Fruit fly (Drosophila melanogaster) whole organism, embryonic: ENCODE data around the gene PK1-R.

Experiments
- Bgb ChIP-seq: fragments of 200-800 bp; sonication (Bioruptor generic); IDR thresholded peaks from 2 replicates; pipeline ENCODE4 v1.3.6; 2022; ENCODE audit warnings: missing biosample characterization, missing genetic modification characterization; ENCODE audit not compliant: partially characterized antibody
- Blimp-1 ChIP-seq: fragments of 200-800 bp; sonication (Bioruptor generic); optimal IDR thresholded peaks from 3 replicates; lab custom pipeline; 2018; ENCODE audit warnings: missing biosample characterization, missing genetic modification characterization, mild to moderate bottlenecking, moderate library complexity, missing genetic modification reagents
- BtbVII ChIP-seq: fragments of 200-800 bp; sonication (Bioruptor generic); optimal IDR thresholded peaks from 3 replicates; lab custom pipeline; 2017; ENCODE audit warnings: missing biosample characterization, mild to moderate bottlenecking, missing genetic modification characterization
- CG10274 ChIP-seq: fragments of 200-800 bp; sonication (Bioruptor generic); optimal IDR thresholded peaks from 3 replicates; lab custom pipeline; 2017; ENCODE audit warnings: missing biosample characterization, mild to moderate bottlenecking, missing genetic modification characterization
- CG10462 ChIP-seq: fragments of 200-800 bp; sonication (Bioruptor generic); optimal IDR thresholded peaks from 2 replicates; lab custom pipeline; 2016; ENCODE audit warnings: missing biosample characterization, missing genetic modification characterization
- CG11398 ChIP-seq: fragments of 200-800 bp; sonication (Bioruptor generic); optimal IDR thresholded peaks from 2 replicates; lab custom pipeline; 2016; ENCODE audit warnings: missing biosample characterization, missing genetic modification characterization
- CG11696 ChIP-seq: fragments of 200-800 bp; sonication (Bioruptor generic); IDR thresholded peaks from 2 replicates; pipeline ENCODE4 v1.3.6; 2022; ENCODE audit warnings: missing biosample characterization, missing genetic modification characterization
- CG11723 ChIP-seq: fragments of 200-800 bp; sonication (Bioruptor generic); optimal IDR thresholded peaks from 2 replicates; lab custom pipeline; 2017; ENCODE audit warnings: missing biosample characterization, mild to moderate bottlenecking, missing genetic modification characterization
- CG13296 ChIP-seq: fragments of 200-800 bp; sonication (Bioruptor generic); optimal IDR thresholded peaks from 3 replicates; lab custom pipeline; 2018; ENCODE audit warnings: missing biosample characterization, mild to moderate bottlenecking, missing genetic modification characterization
- CG13894 ChIP-seq: fragments of 200-800 bp; sonication (Bioruptor generic); optimal IDR thresholded peaks from 3 replicates; lab custom pipeline; 2018; ENCODE audit warnings: missing biosample characterization, mild to moderate bottlenecking, missing genetic modification characterization, moderate library complexity
- CG15011 ChIP-seq: fragments of 200-800 bp; sonication (Bioruptor generic); optimal IDR thresholded peaks from 3 replicates; lab custom pipeline; 2018; ENCODE audit warnings: missing biosample characterization, mild to moderate bottlenecking, missing genetic modification characterization
- CG1529 ChIP-seq: fragments of 200-800 bp; sonication (Bioruptor generic); optimal IDR thresholded peaks from 3 replicates; lab custom pipeline; 2018; ENCODE audit warnings: missing biosample characterization, missing genetic modification characterization
- CG15479 ChIP-seq: fragments of 200-800 bp; sonication (Bioruptor generic); optimal IDR thresholded peaks from 3 replicates; lab custom pipeline; 2019; ENCODE audit warnings: missing biosample characterization, mild to moderate bottlenecking, missing genetic modification characterization, moderate library complexity
- CG1602 ChIP-seq: fragments of 200-800 bp; sonication (Bioruptor generic); optimal IDR thresholded peaks from 3 replicates; lab custom pipeline; 2016; ENCODE audit warnings: missing biosample characterization, missing genetic modification characterization
- CG18599 ChIP-seq: fragments of 200-800 bp; sonication (Bioruptor generic); optimal IDR thresholded peaks from 3 replicates; lab custom pipeline; 2017; ENCODE audit warnings: missing biosample characterization, missing genetic modification characterization, mild to moderate bottlenecking, moderate library complexity, missing genetic modification reagents
- CG2116 ChIP-seq: fragments of 200-800 bp; sonication (Bioruptor generic); optimal IDR thresholded peaks from 3 replicates; lab custom pipeline; 2018; ENCODE audit warnings: missing biosample characterization, mild to moderate bottlenecking, missing genetic modification characterization
- CG2202 ChIP-seq: fragments of 200-800 bp; sonication (Bioruptor generic); optimal IDR thresholded peaks from 2 replicates; lab custom pipeline; 2018; ENCODE audit warnings: missing biosample characterization, mild to moderate bottlenecking, missing genetic modification characterization
- CG3163 ChIP-seq: fragments of 200-800 bp; sonication (Bioruptor generic); optimal IDR thresholded peaks from 3 replicates; lab custom pipeline; 2016; ENCODE audit warnings: missing biosample characterization, missing genetic modification characterization
- CG33557 ChIP-seq: fragments of 200-800 bp; sonication (Bioruptor generic); optimal IDR thresholded peaks from 2 replicates; lab custom pipeline; 2019; ENCODE audit warnings: missing biosample characterization, mild to moderate bottlenecking, missing genetic modification characterization, moderate library complexity
- CG43689 ChIP-seq: fragments of 200-800 bp; sonication (Bioruptor generic); IDR thresholded peaks from 2 replicates; pipeline ENCODE4 v1.3.6; 2022; ENCODE audit warnings: missing biosample characterization, missing genetic modification characterization
- CG4820 ChIP-seq: fragments of 200-800 bp; sonication (Bioruptor generic); optimal IDR thresholded peaks from 3 replicates; lab custom pipeline; 2016; ENCODE audit warnings: missing biosample characterization, missing genetic modification characterization
- CG7745 ChIP-seq: fragments of 200-800 bp; sonication (Bioruptor generic); optimal IDR thresholded peaks from 2 replicates; lab custom pipeline; 2018; ENCODE audit warnings: missing biosample characterization, mild to moderate bottlenecking, missing genetic modification characterization, moderate library complexity
- CG7928 ChIP-seq: fragments of 200-800 bp; sonication (Bioruptor generic); optimal IDR thresholded peaks from 2 replicates; lab custom pipeline; 2017; ENCODE audit warnings: missing biosample characterization, mild to moderate bottlenecking, missing genetic modification characterization
- CG8290 ChIP-seq, 3 experiments: fragments of 200-800 bp; sonication (Bioruptor generic); optimal IDR thresholded peaks; 2 replicates each; lab custom pipeline; 2016 to 2019; ENCODE audit warnings: missing biosample characterization in 3 of 3, missing genetic modification characterization in 3 of 3, mild to moderate bottlenecking in 2 of 3, moderate library complexity in 1 of 3
- CG8478 ChIP-seq: fragments of >200 bp; optimal IDR thresholded peaks from 2 replicates; lab custom pipeline; 2018
- Camta ChIP-seq: fragments of 200-800 bp; sonication (Bioruptor generic); optimal IDR thresholded peaks from 2 replicates; lab custom pipeline; 2016; ENCODE audit warnings: missing biosample characterization, missing genetic modification characterization
- Doc3 ChIP-seq: fragments of 200-800 bp; sonication (Bioruptor generic); IDR thresholded peaks from 3 replicates; pipeline ENCODE4 v1.3.6; 2022; ENCODE audit warnings: missing biosample characterization, missing genetic modification characterization; ENCODE audit not compliant: partially characterized antibody
- Gsc ChIP-seq: fragments of 200-800 bp; sonication (Bioruptor generic); IDR thresholded peaks from 2 replicates; pipeline ENCODE4 v1.3.6; 2022; ENCODE audit warnings: missing biosample characterization, missing genetic modification characterization
- Hey ChIP-seq: fragments of 200-800 bp; sonication (Bioruptor generic); optimal IDR thresholded peaks from 3 replicates; lab custom pipeline; 2018; ENCODE audit warnings: missing biosample characterization, mild to moderate bottlenecking, missing genetic modification characterization
- HmgZ ChIP-seq: fragments of 200-800 bp; sonication (Bioruptor generic); optimal IDR thresholded peaks from 2 replicates; lab custom pipeline; 2018; ENCODE audit warnings: missing biosample characterization, mild to moderate bottlenecking, missing genetic modification characterization
- Hr78 ChIP-seq, 2 experiments: fragments of 200-800 bp in 1 of 2; fragments of >200 bp in 1 of 2; sonication (Bioruptor generic) in 1 of 2; optimal IDR thresholded peaks; 2 replicates each; lab custom pipeline; 2017 to 2019; ENCODE audit warnings: missing biosample characterization in 2 of 2, missing genetic modification characterization in 2 of 2, mild to moderate bottlenecking in 1 of 2, moderate library complexity in 1 of 2
- Lhr ChIP-seq: fragments of 200-800 bp; sonication (Bioruptor generic); optimal IDR thresholded peaks from 3 replicates; lab custom pipeline; 2017; ENCODE audit warnings: mild to moderate bottlenecking, missing biosample characterization, missing genetic modification reagents, missing genetic modification characterization
- Myb ChIP-seq: fragments of 200-800 bp; sonication (Bioruptor generic); optimal IDR thresholded peaks from 2 replicates; lab custom pipeline; 2016; ENCODE audit warnings: missing biosample characterization, missing genetic modification characterization
- NK7.1 ChIP-seq: fragments of 200-800 bp; sonication (Bioruptor generic); optimal IDR thresholded peaks from 3 replicates; lab custom pipeline; 2016; ENCODE audit warnings: missing biosample characterization, missing genetic modification characterization
- Rfx ChIP-seq: fragments of 200-800 bp; sonication (Bioruptor generic); IDR thresholded peaks from 2 replicates; pipeline ENCODE4 v1.3.6; 2022; ENCODE audit warnings: missing biosample characterization, missing genetic modification characterization
- chinmo ChIP-seq: fragments of 200-800 bp; sonication (Bioruptor generic); IDR thresholded peaks from 4 replicates; pipeline ENCODE4 v1.3.6; 2022; ENCODE audit warnings: missing biosample characterization, missing genetic modification characterization; ENCODE audit not compliant: partially characterized antibody
- crol ChIP-seq: fragments of 200-800 bp; sonication (Bioruptor generic); IDR thresholded peaks from 2 replicates; pipeline ENCODE4 v1.3.6; 2022; ENCODE audit warnings: missing biosample characterization, missing genetic modification characterization
- crp ChIP-seq, 2 experiments: fragments of 200-800 bp; sonication (Bioruptor generic); optimal IDR thresholded peaks; 2 replicates in 1 of 2; 3 replicates in 1 of 2; lab custom pipeline; 2017; ENCODE audit warnings: missing biosample characterization in 2 of 2, missing genetic modification characterization in 2 of 2, mild to moderate bottlenecking in 1 of 2, moderate library complexity in 1 of 2
- ftz-f1 ChIP-seq: fragments of 200-800 bp; sonication (Bioruptor generic); optimal IDR thresholded peaks from 2 replicates; lab custom pipeline; 2016; ENCODE audit warnings: missing biosample characterization, missing genetic modification characterization
- gsb-n ChIP-seq: fragments of 200-800 bp; sonication (Bioruptor generic); optimal IDR thresholded peaks from 3 replicates; lab custom pipeline; 2018; ENCODE audit warnings: missing biosample characterization, mild to moderate bottlenecking, missing genetic modification characterization
- hth ChIP-seq: fragments of >200 bp; optimal IDR thresholded peaks from 2 replicates; lab custom pipeline; 2017; ENCODE audit warnings: inconsistent platforms
- ind ChIP-seq: fragments of 200-800 bp; sonication (Bioruptor generic); optimal IDR thresholded peaks from 3 replicates; lab custom pipeline; 2016; ENCODE audit warnings: missing biosample characterization, missing genetic modification characterization
- mirr ChIP-seq: fragments of 200-800 bp; sonication (Bioruptor generic); optimal IDR thresholded peaks from 3 replicates; lab custom pipeline; 2018; ENCODE audit warnings: missing biosample characterization, mild to moderate bottlenecking, missing genetic modification characterization
- phol ChIP-seq: fragments of 200-800 bp; sonication (Bioruptor generic); optimal IDR thresholded peaks from 3 replicates; lab custom pipeline; 2018; ENCODE audit warnings: missing biosample characterization, mild to moderate bottlenecking, missing genetic modification characterization, moderate library complexity
- sima ChIP-seq: fragments of 200-800 bp; sonication (Bioruptor generic); optimal IDR thresholded peaks from 2 replicates; lab custom pipeline; 2016; ENCODE audit warnings: missing biosample characterization, missing genetic modification characterization
- sna ChIP-seq: fragments of 200-800 bp; sonication (Bioruptor generic); IDR thresholded peaks from 2 replicates; pipeline ENCODE4 v1.3.6; 2022; ENCODE audit warnings: missing biosample characterization, missing genetic modification characterization; ENCODE audit not compliant: partially characterized antibody
- tna ChIP-seq: fragments of 200-800 bp; sonication (Bioruptor generic); IDR thresholded peaks from 2 replicates; pipeline ENCODE4 v1.3.6; 2022; ENCODE audit warnings: missing biosample characterization, missing genetic modification characterization; ENCODE audit not compliant: partially characterized antibody
- toy ChIP-seq: fragments of 200-800 bp; sonication (Bioruptor generic); IDR thresholded peaks from 2 replicates; pipeline ENCODE4 v1.3.6; 2022; ENCODE audit warnings: missing biosample characterization, missing genetic modification characterization
- vvl ChIP-seq: fragments of 200-800 bp; sonication (Bioruptor generic); IDR thresholded peaks from 2 replicates; pipeline ENCODE4 v1.3.6; 2022; ENCODE audit warnings: missing biosample characterization, missing genetic modification characterization
- wdn ChIP-seq: fragments of 200-800 bp; sonication (Bioruptor generic); IDR thresholded peaks from 2 replicates; pipeline ENCODE4 v1.3.6; 2022; ENCODE audit warnings: missing biosample characterization, missing genetic modification characterization
- zen ChIP-seq: fragments of 200-800 bp; sonication (Bioruptor generic); optimal IDR thresholded peaks from 3 replicates; lab custom pipeline; 2018; ENCODE audit warnings: missing biosample characterization, mild to moderate bottlenecking, missing genetic modification characterization, moderate library complexity

The PK1-R gene

DNA sequence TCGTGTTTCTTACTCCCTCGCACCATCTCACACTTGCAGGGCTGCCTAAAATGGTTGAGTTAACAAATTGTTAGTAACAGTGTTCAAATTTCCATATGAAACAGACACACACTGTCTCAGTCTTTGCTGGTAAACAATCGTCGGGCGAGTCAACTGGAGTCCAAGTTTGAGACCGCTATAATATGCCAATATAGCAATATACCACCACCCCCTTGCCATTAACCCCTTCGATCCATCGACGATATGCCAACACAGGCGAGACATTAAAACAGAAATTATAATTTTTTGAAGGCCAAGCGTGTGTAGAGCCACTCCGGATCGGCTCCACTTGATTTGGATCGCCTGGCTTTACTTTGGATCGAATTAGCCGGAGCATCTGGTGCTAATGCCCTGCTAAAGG lies 48.8 kb downstream of the PK1-R start (continued):
- TF ChIP-seq Gsc (GFP tag; lab: Robert Waterston, UW): no peak
- TF ChIP-seq BtbVII: no peak
- no peak for TF ChIP-seq zen (tag; lab: Kevin White, UChicago)
- TF ChIP-seq CG3163 (GFP tag; lab: Kevin White, UChicago): no peak
- no peak for TF ChIP-seq CG1602
- peak; percentile 14; the same call in 1 of the 2 replicates for TF ChIP-seq Rfx (GFP tag; lab: Robert Waterston, UW)
- TF ChIP-seq CG4820 (GFP tag; lab: Kevin White, UChicago): no peak
- TF ChIP-seq gsb-n (tag; lab: Kevin White, UChicago): no peak
- no peak for TF ChIP-seq CG8478 (lab: Kevin White, UChicago)
- TF ChIP-seq NK7.1 (GFP tag; lab: Kevin White, UChicago): no peak
- TF ChIP-seq hth (lab: Kevin White, UChicago): no peak
- no peak for TF ChIP-seq CG7928 (GFP tag; lab: Kevin White, UChicago)
- peak; percentile 67 for TF ChIP-seq ftz-f1 (GFP tag; lab: Kevin White, UChicago)
- no peak for TF ChIP-seq CG33557 (GFP tag; lab: Kevin White, UChicago)
- no peak for TF ChIP-seq wdn
- no peak for TF ChIP-seq ind (GFP tag; lab: Kevin White, UChicago)
- TF ChIP-seq CG10462 (GFP tag; lab: Kevin White, UChicago): no peak
- TF ChIP-seq mirr: peak; percentile 18
- TF ChIP-seq HmgZ (tag; lab: Kevin White, UChicago): no peak
- TF ChIP-seq CG1529 (GFP tag; lab: Kevin White, UChicago): no peak
- TF ChIP-seq Bgb (GFP tag; lab: Robert Waterston, UW): no peak
- TF ChIP-seq CG2116: no peak
- TF ChIP-seq chinmo (GFP tag; lab: Robert Waterston, UW): peak; percentile 80
- TF ChIP-seq CG15011 (GFP tag; lab: Kevin White, UChicago): peak; percentile 19
- peak; percentile 96 for TF ChIP-seq CG13894 (tag; lab: Kevin White, UChicago)
- TF ChIP-seq Doc3 (GFP tag; lab: Robert Waterston, UW): no peak
- no peak for TF ChIP-seq CG15479 (GFP tag; lab: Kevin White, UChicago)
- no peak for TF ChIP-seq CG18599 (GFP tag; lab: Kevin White, UChicago)
- TF ChIP-seq CG8290 (GFP tag; optimal IDR thresholded peaks at IDR 0.05; lab: Kevin White, UChicago): no peak
- peak in 1 of 2 experiments; percentile 45 for TF ChIP-seq CG8290 (tag; optimal IDR thresholded peaks at IDR 0.05; lab: Kevin White, UChicago)
- TF ChIP-seq CG13296 (GFP tag; lab: Kevin White, UChicago): no peak
- TF ChIP-seq CG11398 (GFP tag; lab: Kevin White, UChicago): no peak
- TF ChIP-seq CG11723 (GFP tag; lab: Kevin White, UChicago): no peak
- TF ChIP-seq Blimp-1 (GFP tag; lab: Kevin White, UChicago): no peak
- TF ChIP-seq Hr78 (GFP tag; optimal IDR thresholded peaks at IDR 0.05; lab: Kevin White, UChicago): no peak
- TF ChIP-seq phol (tag; lab: Kevin White, UChicago): no peak
- no peak for TF ChIP-seq Lhr (GFP tag; lab: Kevin White, UChicago)
- TF ChIP-seq crol (GFP tag; lab: Robert Waterston, UW): peak; percentile 49
- TF ChIP-seq sna (GFP tag; lab: Robert Waterston, UW): no peak
- TF ChIP-seq crp (GFP tag; optimal IDR thresholded peaks at IDR 0.05; lab: Kevin White, UChicago): no peak
- TF ChIP-seq sima (GFP tag; lab: Kevin White, UChicago): no peak
- TF ChIP-seq CG11696 (GFP tag; lab: Robert Waterston, UW): no peak
- TF ChIP-seq vvl (GFP tag; lab: Robert Waterston, UW): peak; percentile 77
- no peak for TF ChIP-seq CG2202 (tag; lab: Kevin White, UChicago)
- TF ChIP-seq CG43689: no peak
- no peak for TF ChIP-seq CG10274 (GFP tag; lab: Kevin White, UChicago)
- no peak for TF ChIP-seq Hey
- no peak for TF ChIP-seq CG7745 (tag; lab: Kevin White, UChicago)
- no peak for TF ChIP-seq tna (GFP tag; lab: Robert Waterston, UW)
- no peak for TF ChIP-seq Camta
- TF ChIP-seq toy (GFP tag; lab: Robert Waterston, UW): no peak
- TF ChIP-seq Myb (GFP tag; lab: Kevin White, UChicago): no peak
